Worm (Caenorhabditis elegans) whole organism, L4/young adult: ENCODE data around the gene rpc-2.

Source experiments
- W03F9.2 ChIP-seq: fragments of 150-350 bp; optimal IDR thresholded peaks from 2 replicates; lab custom pipeline; 2014; ENCODE audit warnings: missing biosample characterization, missing genetic modification characterization
- him-1 ChIP-seq: sonication (generic microtip); optimal IDR thresholded peaks from 2 replicates; lab custom pipeline; 2016; ENCODE audit warnings: missing genotype, missing genetic modification reagents, missing genetic modification characterization, missing compliant biosample characterization

- TF ChIP-seq him-1 (tag; lab: Kevin White, UChicago) (no peak), W03F9.2 (tag; lab: Kevin White, UChicago) (no peak)
These were observed 31.2 kb upstream of the rpc-2 start, which contains the start of gene dex-1 for ce11 chrIII:5525973-5526372.
